Worm (Caenorhabditis elegans): Measurements from ENCODE around the gene F44E2.3.
A peak's percentile ranks its signal among the peaks of the same experiment; 100 is the strongest.

The F44E2.3 gene

ce11 chrIII:8811111-8811510, 18.0 kb downstream of the F44E2.3 start:
- TF ChIP-seq mab-5 (tag; optimal IDR thresholded peaks at IDR 0.05) (no peak), bed-3 (GFP tag; optimal IDR thresholded peaks at IDR 0.05) (no peak), unc-120 (tag; optimal IDR thresholded peaks at IDR 0.05; ENCODE audit: poor library complexity, severe bottlenecking) (no peak), ces-1 (GFP tag; optimal IDR thresholded peaks at IDR 0.05) (peak; percentile 98), zip-8 (tag; optimal IDR thresholded peaks at IDR 0.05) (peak; percentile 76)

DNA sequence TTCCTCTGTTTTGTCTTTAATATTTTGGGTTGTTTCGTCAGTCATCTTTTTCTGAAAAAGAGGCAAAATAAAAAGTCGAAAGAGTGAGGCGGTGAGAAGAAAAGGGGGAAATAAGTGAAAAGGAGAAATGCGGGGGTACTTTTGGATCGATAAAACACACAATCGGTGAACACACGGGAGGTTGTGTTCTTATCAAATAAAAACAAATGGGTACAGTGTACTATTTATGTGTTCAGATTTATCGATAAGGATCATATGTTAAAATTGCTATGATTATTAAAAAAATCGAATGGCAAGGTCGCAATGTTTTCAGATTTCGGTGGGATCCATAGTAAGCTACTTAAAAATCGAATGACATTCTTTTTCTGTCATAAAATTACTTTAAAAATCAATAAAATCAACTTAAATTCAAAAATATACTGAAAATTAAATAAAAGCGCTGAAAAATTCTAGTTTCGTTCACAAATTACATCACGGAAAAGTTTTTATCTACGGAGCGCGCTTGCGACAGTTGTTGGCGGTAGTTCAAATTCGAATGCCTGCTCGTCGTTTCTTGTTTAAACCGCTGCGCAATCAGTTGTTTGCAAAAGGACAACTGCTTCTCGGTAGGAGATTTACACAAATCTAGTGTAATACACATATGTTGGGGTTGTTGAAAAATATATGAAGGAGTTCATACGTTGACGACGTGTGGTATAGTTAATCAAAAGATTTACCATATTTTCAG, 19.7 kb downstream of the F44E2.3 start, which contains the start of gene prx-19:
TSS of gene prx-19 (minus strand) at position 51 of the 727 bp plus-strand sequence.
- TF ChIP-seq snpc-4 (tag; optimal IDR thresholded peaks at IDR 0.05) (no peak), pha-4 (tag; optimal IDR thresholded peaks at IDR 0.05) (peak; percentile 62), elt-1 (tag; optimal IDR thresholded peaks at IDR 0.05; ENCODE audit: borderline replicate concordance, insufficient read depth) (no peak), tbx-8 (GFP tag; optimal IDR thresholded peaks at IDR 0.05) (no peak), unc-62 (GFP tag; optimal IDR thresholded peaks at IDR 0.05) (no peak), nhr-28 (tag; optimal IDR thresholded peaks at IDR 0.05) (no peak), cnd-1 (tag; optimal IDR thresholded peaks at IDR 0.05) (no peak), zip-8 (tag; optimal IDR thresholded peaks at IDR 0.05) (no peak), nhr-237 (tag; optimal IDR thresholded peaks at IDR 0.05) (peak; percentile 63), blmp-1 (tag; optimal IDR thresholded peaks at IDR 0.05) (no peak), lin-13 (tag; optimal IDR thresholded peaks at IDR 0.05) (no peak), lsy-2 (tag; optimal IDR thresholded peaks at IDR 0.05) (peak; percentile 66), mep-1 (tag; optimal IDR thresholded peaks at IDR 0.05) (peak; percentile 77), unc-120 (tag; optimal IDR thresholded peaks at IDR 0.05; ENCODE audit: poor library complexity, severe bottlenecking) (no peak), hlh-1 (tag; optimal IDR thresholded peaks at IDR 0.05) (peak; percentile 98), ces-1 (GFP tag; optimal IDR thresholded peaks at IDR 0.05) (peak; percentile 88), ceh-43 (GFP tag; optimal IDR thresholded peaks at IDR 0.05) (no peak), nhr-12 (tag; optimal IDR thresholded peaks at IDR 0.05) (no peak), sem-2 (GFP tag; optimal IDR thresholded peaks at IDR 0.05) (no peak), ztf-11 (tag; optimal IDR thresholded peaks at IDR 0.05) (no peak), bed-3 (GFP tag; optimal IDR thresholded peaks at IDR 0.05) (no peak), nhr-2 (tag; optimal IDR thresholded peaks at IDR 0.05) (no peak), lin-32 (GFP tag; optimal IDR thresholded peaks at IDR 0.05) (no peak), M03D4.4 (tag; optimal IDR thresholded peaks at IDR 0.05) (no peak), flh-1 (GFP tag; optimal IDR thresholded peaks at IDR 0.05) (no peak)

DNA sequence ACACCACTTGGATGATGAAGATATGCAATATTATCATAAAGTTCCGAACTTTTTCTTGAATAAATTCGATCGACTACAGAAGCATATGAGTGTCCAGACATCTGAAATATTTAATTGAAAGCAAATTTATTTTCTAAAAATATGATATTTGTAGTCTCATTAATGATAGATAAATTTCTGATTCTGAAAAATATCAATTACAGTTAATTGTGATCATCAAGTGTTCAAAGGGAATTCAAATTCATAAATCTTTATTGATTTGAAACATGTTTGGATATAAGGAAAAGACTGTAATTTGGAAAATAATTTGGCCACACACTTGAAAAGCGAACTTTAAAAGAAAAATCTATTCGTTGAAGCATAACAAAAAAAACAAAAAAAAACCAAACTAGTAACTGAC, 21.9 kb downstream of the F44E2.3 start, which contains the start of gene F54F2.7:
TSS of gene F54F2.7 (minus strand) at position 101 of the 400 bp plus-strand sequence.
- TF ChIP-seq lsy-2 (tag; optimal IDR thresholded peaks at IDR 0.05) (no peak), bed-3 (GFP tag; optimal IDR thresholded peaks at IDR 0.05) (no peak), zip-8 (tag; optimal IDR thresholded peaks at IDR 0.05) (no peak), nhr-12 (tag; optimal IDR thresholded peaks at IDR 0.05) (no peak), nhr-237 (tag; optimal IDR thresholded peaks at IDR 0.05) (no peak), sem-2 (GFP tag; optimal IDR thresholded peaks at IDR 0.05) (no peak)

ce11 chrIII:8805815-8806214, 23.3 kb downstream of the F44E2.3 start:
- no peak for TF ChIP-seq lin-13 (tag; optimal IDR thresholded peaks at IDR 0.05)
- no peak for TF ChIP-seq elt-1 (tag; optimal IDR thresholded peaks at IDR 0.05; ENCODE audit: borderline replicate concordance, insufficient read depth)
- TF ChIP-seq nhr-237 (tag; optimal IDR thresholded peaks at IDR 0.05): no peak
- no peak for TF ChIP-seq cnd-1 (tag; optimal IDR thresholded peaks at IDR 0.05)
- TF ChIP-seq mab-5 (tag; optimal IDR thresholded peaks at IDR 0.05): no peak
- peak; percentile 43 for TF ChIP-seq ceh-83 (GFP tag; optimal IDR thresholded peaks at IDR 0.05)

DNA sequence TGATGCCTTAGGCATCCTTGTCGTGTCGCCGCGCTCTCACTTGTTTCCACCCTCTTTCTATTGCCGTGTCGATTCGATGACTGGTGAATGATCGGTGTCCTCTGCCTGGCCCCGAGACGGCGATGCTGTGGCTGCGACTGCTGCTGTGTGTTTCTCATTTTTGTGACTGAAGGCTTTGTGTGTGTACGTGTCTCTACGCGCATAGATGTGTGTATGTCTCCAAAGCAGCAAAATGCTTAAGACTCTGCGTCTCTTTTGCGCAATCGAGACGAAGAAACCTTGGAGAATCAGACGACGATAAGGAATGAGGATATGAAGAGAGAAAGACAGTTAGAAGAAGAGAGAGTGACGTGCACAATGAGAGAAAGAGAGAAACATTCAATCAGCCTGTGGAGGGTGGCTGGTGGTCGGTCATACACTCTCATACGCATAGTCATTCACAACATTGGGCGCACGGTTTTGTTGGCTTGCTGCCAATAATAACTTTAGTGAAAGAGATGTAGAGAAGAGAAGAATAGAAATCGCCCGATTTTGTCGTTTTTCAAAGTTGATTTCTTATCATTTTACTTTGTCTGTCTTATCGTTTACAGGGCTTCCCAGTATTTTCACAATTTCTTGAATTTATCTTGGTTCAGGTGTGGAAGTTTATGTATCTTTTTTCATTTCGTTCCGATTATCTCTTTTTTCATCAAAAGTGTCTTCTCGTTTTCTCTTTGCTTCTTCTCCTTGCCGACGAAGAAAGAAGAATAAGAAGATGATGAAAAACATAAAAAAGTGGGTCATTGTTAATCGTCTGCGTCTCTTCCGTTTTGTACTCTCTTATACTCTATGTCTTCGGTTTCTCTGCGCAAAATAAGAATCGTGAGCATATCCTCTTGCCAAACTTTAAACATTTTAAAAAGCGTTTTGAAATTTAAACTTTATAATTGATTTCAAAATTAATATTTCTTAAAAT, 27.0 kb downstream of the F44E2.3 start:
- TF ChIP-seq hlh-1 (tag; optimal IDR thresholded peaks at IDR 0.05) (peak; percentile 97), lsy-2 (tag; optimal IDR thresholded peaks at IDR 0.05) (peak; percentile 85), sptf-1 (tag; optimal IDR thresholded peaks at IDR 0.05) (peak; percentile 63), mep-1 (tag; optimal IDR thresholded peaks at IDR 0.05) (peak; percentile 98), snpc-4 (tag; optimal IDR thresholded peaks at IDR 0.05) (no peak), M03D4.4 (tag; optimal IDR thresholded peaks at IDR 0.05) (peak; percentile 55), mab-5 (tag; optimal IDR thresholded peaks at IDR 0.05) (peak; percentile 74), unc-120 (tag; optimal IDR thresholded peaks at IDR 0.05; ENCODE audit: poor library complexity, severe bottlenecking) (peak; percentile 97), elt-3 (tag; optimal IDR thresholded peaks at IDR 0.05) (peak; percentile 93), ces-1 (GFP tag; optimal IDR thresholded peaks at IDR 0.05) (peak; percentile 96), unc-39 (tag; optimal IDR thresholded peaks at IDR 0.05) (peak; percentile 57), ham-2 (GFP tag; optimal IDR thresholded peaks at IDR 0.05) (peak; percentile 99), nhr-76 (tag; optimal IDR thresholded peaks at IDR 0.05) (no peak), lin-13 (tag; optimal IDR thresholded peaks at IDR 0.05) (no peak), nhr-237 (tag; optimal IDR thresholded peaks at IDR 0.05) (peak; percentile 97), tbx-8 (GFP tag; optimal IDR thresholded peaks at IDR 0.05) (peak; percentile 65), lin-32 (GFP tag; optimal IDR thresholded peaks at IDR 0.05) (peak; percentile 31), nhr-2 (tag; optimal IDR thresholded peaks at IDR 0.05) (peak; percentile 97), ceh-39 (tag; optimal IDR thresholded peaks at IDR 0.05) (peak; percentile 93), nhr-12 (tag; optimal IDR thresholded peaks at IDR 0.05) (no peak), blmp-1 (tag; optimal IDR thresholded peaks at IDR 0.05) (no peak), elt-1 (tag; optimal IDR thresholded peaks at IDR 0.05; ENCODE audit: borderline replicate concordance, insufficient read depth) (peak; percentile 25), drap-1 (GFP tag; optimal IDR thresholded peaks at IDR 0.05) (peak; percentile 86), ceh-83 (GFP tag; optimal IDR thresholded peaks at IDR 0.05) (no peak), ceh-43 (GFP tag; optimal IDR thresholded peaks at IDR 0.05) (peak; percentile 47), flh-1 (GFP tag; optimal IDR thresholded peaks at IDR 0.05) (no peak)

All from whole organism, mixed stage, embryonic.